Worm (Caenorhabditis elegans) whole organism, mixed stage, embryonic: ENCODE measurements around the gene srx-64.

Experiments used
- elt-3 ChIP-seq: fragments of 150-350 bp; optimal IDR thresholded peaks from 2 replicates; lab custom pipeline; 2014; ENCODE audit warnings: missing biosample characterization, missing genetic modification characterization
- nhr-237 ChIP-seq: fragments of 150-350 bp; optimal IDR thresholded peaks from 2 replicates; lab custom pipeline; 2014; ENCODE audit warnings: missing biosample characterization, missing genetic modification characterization
- nhr-28 ChIP-seq: fragments of 150-350 bp; optimal IDR thresholded peaks from 2 replicates; lab custom pipeline; 2014; ENCODE audit warnings: missing biosample characterization, missing genetic modification characterization
- nhr-76 ChIP-seq: sonication (generic microtip); optimal IDR thresholded peaks from 2 replicates; lab custom pipeline; 2017; ENCODE audit warnings: missing biosample characterization, missing genetic modification characterization
- pha-4 ChIP-seq: fragments of 150-350 bp; optimal IDR thresholded peaks from 2 replicates; lab custom pipeline; 2018; ENCODE audit warnings: missing biosample characterization, missing genetic modification reagents, missing genetic modification characterization
- snpc-4 ChIP-seq: fragments of 150-350 bp; optimal IDR thresholded peaks from 2 replicates; lab custom pipeline; 2014; ENCODE audit warnings: missing biosample characterization, missing genetic modification characterization
- tbx-8 ChIP-seq: fragments of 200-800 bp; sonication (Bioruptor generic); optimal IDR thresholded peaks from 2 replicates; lab custom pipeline; 2018; ENCODE audit warnings: mild to moderate bottlenecking, missing genetic modification characterization, moderate library complexity, missing compliant biosample characterization
- unc-62 ChIP-seq: fragments of 150-350 bp; optimal IDR thresholded peaks from 2 replicates; lab custom pipeline; 2014; ENCODE audit warnings: missing biosample characterization, missing genetic modification reagents, missing genetic modification characterization
- ztf-11 ChIP-seq: fragments of 150-350 bp; optimal IDR thresholded peaks from 2 replicates; lab custom pipeline; 2014; ENCODE audit warnings: missing biosample characterization, missing genetic modification characterization

- TF ChIP-seq snpc-4 (tag; lab: Kevin White, UChicago) = no peak
- TF ChIP-seq ztf-11 = no peak
- no peak for TF ChIP-seq nhr-76
- TF ChIP-seq unc-62 = no peak
- TF ChIP-seq tbx-8 (GFP tag; lab: Kevin White, UChicago) = no peak
- no peak for TF ChIP-seq pha-4
- TF ChIP-seq nhr-28 (tag; lab: Kevin White, UChicago) = no peak
- TF ChIP-seq elt-3 = no peak
- TF ChIP-seq nhr-237 (tag; lab: Kevin White, UChicago) = no peak
These were observed 49.9 kb downstream of the srx-64 start, which contains the start of gene nlp-34 for ce11 chrV:3979053-3979452.
